Fruit fly (Drosophila melanogaster): ENCODE data around the gene CG31810.

CG31810 gene

dm6 chr2L:16886459-16886858, 34.3 kb upstream of the CG31810 start (continued):
- TF ChIP-seq gsb-n (tag; optimal IDR thresholded peaks at IDR 0.05) (no peak), CG18599 (GFP tag; optimal IDR thresholded peaks at IDR 0.05) (no peak), CG10979 (tag; optimal IDR thresholded peaks at IDR 0.05) (no peak), odd (GFP tag; optimal IDR thresholded peaks at IDR 0.05) (no peak), Hr3 (GFP tag; optimal IDR thresholded peaks at IDR 0.05) (no peak), chif (GFP tag; optimal IDR thresholded peaks at IDR 0.05) (no peak), Lpt (GFP tag; optimal IDR thresholded peaks at IDR 0.05) (no peak), CG3163 (GFP tag; optimal IDR thresholded peaks at IDR 0.05) (no peak), hth (optimal IDR thresholded peaks at IDR 0.05) (no peak), CG6765 (GFP tag; optimal IDR thresholded peaks at IDR 0.05) (no peak), HLHmδ (GFP tag; optimal IDR thresholded peaks at IDR 0.05) (no peak), CG7745 (tag; optimal IDR thresholded peaks at IDR 0.05) (no peak), NC2β (GFP tag; optimal IDR thresholded peaks at IDR 0.05) (no peak), slbo (GFP tag; IDR thresholded peaks at IDR 0.05) (no peak), zen (tag; optimal IDR thresholded peaks at IDR 0.05) (no peak), CG10267 (tag; optimal IDR thresholded peaks at IDR 0.05) (no peak), CG9817 (tag; optimal IDR thresholded peaks at IDR 0.05) (no peak), Fer1 (GFP tag; optimal IDR thresholded peaks at IDR 0.05) (no peak), gcm (GFP tag; optimal IDR thresholded peaks at IDR 0.05) (no peak), C15 (GFP tag; IDR thresholded peaks at IDR 0.05) (no peak), Side (GFP tag; optimal IDR thresholded peaks at IDR 0.05) (no peak), chinmo (GFP tag; IDR thresholded peaks at IDR 0.05; ENCODE audit: partially characterized antibody) (peak; percentile 93), vfl (GFP tag; optimal IDR thresholded peaks at IDR 0.05) (no peak), H15 (GFP tag; IDR thresholded peaks at IDR 0.05) (no peak), ftz-f1 (GFP tag; optimal IDR thresholded peaks at IDR 0.05) (peak; percentile 51), Hr39 (optimal IDR thresholded peaks at IDR 0.05) (no peak), CG12104 (GFP tag; optimal IDR thresholded peaks at IDR 0.05) (no peak), CG12942 (GFP tag; optimal IDR thresholded peaks at IDR 0.05) (no peak), CrebB (tag; optimal IDR thresholded peaks at IDR 0.05) (no peak), abd-A (tag; optimal IDR thresholded peaks at IDR 0.05) (peak; percentile 21), CG17359 (tag; optimal IDR thresholded peaks at IDR 0.05) (no peak), Dref (GFP tag; IDR thresholded peaks at IDR 0.05) (no peak), pum (GFP tag; optimal IDR thresholded peaks at IDR 0.05) (no peak), BtbVII (GFP tag; optimal IDR thresholded peaks at IDR 0.05) (peak; percentile 16), CG15479 (GFP tag; optimal IDR thresholded peaks at IDR 0.05) (no peak), CG12769 (tag; optimal IDR thresholded peaks at IDR 0.05) (peak; percentile 69), CG13894 (tag; optimal IDR thresholded peaks at IDR 0.05) (no peak), CG12219 (GFP tag; optimal IDR thresholded peaks at IDR 0.05) (no peak), vnd (GFP tag; IDR thresholded peaks at IDR 0.05; ENCODE audit: partially characterized antibody) (no peak), trem (tag; optimal IDR thresholded peaks at IDR 0.05) (no peak), emc (GFP tag; optimal IDR thresholded peaks at IDR 0.05) (no peak), CG33213 (GFP tag; optimal IDR thresholded peaks at IDR 0.05) (no peak), slp2 (GFP tag; optimal IDR thresholded peaks at IDR 0.05) (no peak), HLH4C (GFP tag; IDR thresholded peaks at IDR 0.05; ENCODE audit: partially characterized antibody) (no peak), Adf1 (GFP tag; IDR thresholded peaks at IDR 0.05) (no peak), CG2202 (tag; optimal IDR thresholded peaks at IDR 0.05) (no peak), fd96Cb (tag; optimal IDR thresholded peaks at IDR 0.05) (no peak), CG4730 (GFP tag; IDR thresholded peaks at IDR 0.05) (no peak), TFAM (GFP tag; optimal IDR thresholded peaks at IDR 0.05) (no peak), CG17361 (GFP tag; IDR thresholded peaks at IDR 0.05) (no peak), GATAe (GFP tag; conservative IDR thresholded peaks at IDR 0.05) (no peak), grn (GFP tag; optimal IDR thresholded peaks at IDR 0.05) (no peak), CG7839 (tag; optimal IDR thresholded peaks at IDR 0.05) (no peak)
